Fruit fly (Drosophila melanogaster): Measurements from ENCODE around the gene rho.

Gene rho

dm6 chr3L:1515820-1516540 lies 52.4 kb downstream of the rho start (continued):
- TF ChIP-seq gt (GFP tag; IDR thresholded peaks at IDR 0.05) (no peak), CG33557 (GFP tag; optimal IDR thresholded peaks at IDR 0.05) (peak; percentile 79), eyg (GFP tag; optimal IDR thresholded peaks at IDR 0.05) (peak; percentile 7), Max (GFP tag; optimal IDR thresholded peaks at IDR 0.05) (peak; percentile 59), her (GFP tag; optimal IDR thresholded peaks at IDR 0.05) (peak; percentile 30), pb (GFP tag; optimal IDR thresholded peaks at IDR 0.05) (peak; percentile 19), Fer3 (tag; optimal IDR thresholded peaks at IDR 0.05) (no peak), CG10543 (GFP tag; optimal IDR thresholded peaks at IDR 0.05) (peak; percentile 65), chm (GFP tag; IDR thresholded peaks at IDR 0.05) (peak; percentile 61; the same call in 1 of the 2 replicates), Taf1 (GFP tag; IDR thresholded peaks at IDR 0.05) (no peak), CG10209 (GFP tag; optimal IDR thresholded peaks at IDR 0.05) (peak; percentile 66), CG4707 (GFP tag; optimal IDR thresholded peaks at IDR 0.05) (peak; percentile 34), CG7987 (GFP tag; optimal IDR thresholded peaks at IDR 0.05) (no peak), sqz (GFP tag; optimal IDR thresholded peaks at IDR 0.05) (peak; percentile 31), pho (GFP tag; optimal IDR thresholded peaks at IDR 0.05) (peak; percentile 40), CG15514 (GFP tag; optimal IDR thresholded peaks at IDR 0.05) (no peak), esg (GFP tag; conservative IDR thresholded peaks at IDR 0.05) (peak; percentile 36), CG3838 (GFP tag; optimal IDR thresholded peaks at IDR 0.05) (peak; percentile 10), Side (GFP tag; optimal IDR thresholded peaks at IDR 0.05) (peak; percentile 4), Xbp1 (GFP tag; optimal IDR thresholded peaks at IDR 0.05) (peak; percentile 70), CG33213 (GFP tag; optimal IDR thresholded peaks at IDR 0.05) (peak; percentile 48), vnd (GFP tag; IDR thresholded peaks at IDR 0.05; ENCODE audit: partially characterized antibody) (no peak), tio (GFP tag; optimal IDR thresholded peaks at IDR 0.05) (peak; percentile 66), Dll (GFP tag; IDR thresholded peaks at IDR 0.05; ENCODE audit: partially characterized antibody) (no peak), CG8281 (tag; optimal IDR thresholded peaks at IDR 0.05) (peak; percentile 45), CG6765 (GFP tag; optimal IDR thresholded peaks at IDR 0.05) (no peak), nom (GFP tag; optimal IDR thresholded peaks at IDR 0.05) (peak; percentile 10), twi (tag; optimal IDR thresholded peaks at IDR 0.05) (peak; percentile 76), inv (GFP tag; IDR thresholded peaks at IDR 0.05; ENCODE audit: partially characterized antibody) (no peak), ap (GFP tag; IDR thresholded peaks at IDR 0.05) (no peak; the same call in 1 of the 2 replicates), Eip74EF (GFP tag; optimal IDR thresholded peaks at IDR 0.05) (peak in 1 of 2 experiments; percentile 75), dati (GFP tag; IDR thresholded peaks at IDR 0.05) (no peak), CG30020 (tag; optimal IDR thresholded peaks at IDR 0.05) (peak; percentile 57), CG13775 (GFP tag; optimal IDR thresholded peaks at IDR 0.05) (peak; percentile 56), Nf-YA (GFP tag; IDR thresholded peaks at IDR 0.05) (no peak), CG17361 (GFP tag; IDR thresholded peaks at IDR 0.05) (peak; percentile 82), ci (GFP tag; IDR thresholded peaks at IDR 0.05) (peak; percentile 78; the same call in 2 of the 3 replicates), CG8944 (GFP tag; optimal IDR thresholded peaks at IDR 0.05) (peak; percentile 70), bigmax (GFP tag; optimal IDR thresholded peaks at IDR 0.05) (no peak), Chrac-16 (GFP tag; optimal IDR thresholded peaks at IDR 0.05) (peak; percentile 76), unpg (GFP tag; optimal IDR thresholded peaks at IDR 0.05) (peak; percentile 69), zen (tag; optimal IDR thresholded peaks at IDR 0.05) (peak; percentile 16), gsb (GFP tag; IDR thresholded peaks at IDR 0.05) (no peak), CG6175 (GFP tag; IDR thresholded peaks at IDR 0.05) (no peak), Xrp1 (GFP tag; IDR thresholded peaks at IDR 0.05) (peak; percentile 70), CG8089 (GFP tag; optimal IDR thresholded peaks at IDR 0.05) (peak; percentile 74), CG8924 (tag; optimal IDR thresholded peaks at IDR 0.05) (peak; percentile 81), CG17912 (GFP tag; optimal IDR thresholded peaks at IDR 0.05) (no peak), z (GFP tag; IDR thresholded peaks at IDR 0.05) (no peak)
